Fruit fly (Drosophila melanogaster): ENCODE measurements around the gene CG14811.

The CG14811 gene

DNA sequence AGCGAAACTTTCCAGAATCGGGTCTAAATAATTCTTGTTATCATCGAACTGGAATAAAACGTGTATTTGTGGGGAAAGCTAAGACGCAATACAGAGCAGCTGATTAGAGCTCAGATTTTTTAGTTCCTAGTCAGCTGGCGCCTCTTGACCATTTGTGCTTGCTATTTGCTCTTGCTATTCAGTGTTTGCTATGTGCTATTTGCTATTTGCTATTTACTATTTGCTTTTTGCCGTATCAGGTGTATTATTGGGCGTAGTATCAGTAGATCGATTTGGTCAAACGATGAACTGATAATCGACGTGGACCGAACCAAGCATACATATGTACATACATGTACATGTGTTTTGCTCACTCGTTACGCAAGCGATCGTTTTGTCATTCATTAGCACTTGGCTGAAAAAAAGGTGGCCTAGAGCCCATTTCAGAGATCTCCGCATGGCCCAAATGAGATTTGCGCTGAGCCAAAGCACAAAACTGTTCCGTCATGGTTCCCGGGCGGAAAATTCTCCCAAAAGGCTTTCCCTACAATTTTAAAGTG, 23.3 kb upstream of the CG14811 start (continued):
- TF ChIP-seq NC2α (GFP tag; optimal IDR thresholded peaks at IDR 0.05) (no peak), CG4854 (GFP tag; optimal IDR thresholded peaks at IDR 0.05) (peak; percentile 13), CG3838 (GFP tag; optimal IDR thresholded peaks at IDR 0.05) (peak; percentile 7), CG5180 (GFP tag; optimal IDR thresholded peaks at IDR 0.05) (peak; percentile 7), pum (GFP tag; optimal IDR thresholded peaks at IDR 0.05) (no peak), CG34422 (GFP tag; IDR thresholded peaks at IDR 0.05) (no peak), oc (tag; optimal IDR thresholded peaks at IDR 0.05) (no peak), CG8478 (optimal IDR thresholded peaks at IDR 0.05) (no peak), CG12104 (GFP tag; optimal IDR thresholded peaks at IDR 0.05) (no peak), hbn (GFP tag; IDR thresholded peaks at IDR 0.05; ENCODE audit: partially characterized antibody) (no peak), Deaf1 (tag; optimal IDR thresholded peaks at IDR 0.05) (no peak), tio (GFP tag; optimal IDR thresholded peaks at IDR 0.05) (peak; percentile 60), mld (GFP tag; IDR thresholded peaks at IDR 0.05; ENCODE audit: partially characterized antibody) (no peak), sens-2 (GFP tag; IDR thresholded peaks at IDR 0.05) (no peak), Ada2b (GFP tag; IDR thresholded peaks at IDR 0.05) (peak; percentile 33; the same call in 1 of the 2 replicates), CG32772 (GFP tag; IDR thresholded peaks at IDR 0.05) (no peak), CG17912 (GFP tag; optimal IDR thresholded peaks at IDR 0.05) (no peak), CG2202 (tag; optimal IDR thresholded peaks at IDR 0.05) (peak; percentile 34), scrt (GFP tag; optimal IDR thresholded peaks at IDR 0.05) (peak; percentile 17), CG8944 (GFP tag; optimal IDR thresholded peaks at IDR 0.05) (peak; percentile 40), Ssrp (tag; optimal IDR thresholded peaks at IDR 0.05) (no peak), HLH54F (GFP tag; optimal IDR thresholded peaks at IDR 0.05) (no peak), CG1603 (tag; optimal IDR thresholded peaks at IDR 0.05) (peak; percentile 65), CG10654 (GFP tag; optimal IDR thresholded peaks at IDR 0.05) (peak; percentile 32), ase (GFP tag; IDR thresholded peaks at IDR 0.05) (no peak), CG17385 (GFP tag; optimal IDR thresholded peaks at IDR 0.05) (peak; percentile 23), Drgx (GFP tag; IDR thresholded peaks at IDR 0.05) (0 out of 2 replicates have a peak, but pooled peaks have one; percentile 7), CG12236 (GFP tag; optimal IDR thresholded peaks at IDR 0.05) (peak; percentile 54), hkb (optimal IDR thresholded peaks at IDR 0.05) (no peak), hkb (GFP tag; IDR thresholded peaks at IDR 0.05) (peak; percentile 72), CG2712 (tag; optimal IDR thresholded peaks at IDR 0.05) (no peak), ro (GFP tag; IDR thresholded peaks at IDR 0.05) (no peak), CG1024 (GFP tag; IDR thresholded peaks at IDR 0.05) (no peak; the same call in 1 of the 2 replicates), jing (GFP tag; optimal IDR thresholded peaks at IDR 0.05) (no peak), bowl (GFP tag; IDR thresholded peaks at IDR 0.05) (no peak), Doc2 (GFP tag; IDR thresholded peaks at IDR 0.05) (no peak), CG33557 (GFP tag; optimal IDR thresholded peaks at IDR 0.05) (no peak), Antp (GFP tag; optimal IDR thresholded peaks at IDR 0.05) (no peak), CG10979 (tag; optimal IDR thresholded peaks at IDR 0.05) (no peak), CG16863 (GFP tag; optimal IDR thresholded peaks at IDR 0.05) (peak; percentile 61), Atf3 (GFP tag; optimal IDR thresholded peaks at IDR 0.05) (no peak), jigr1 (GFP tag; IDR thresholded peaks at IDR 0.05) (no peak), Eip74EF (GFP tag; optimal IDR thresholded peaks at IDR 0.05) (no peak), CG6791 (GFP tag; IDR thresholded peaks at IDR 0.05; ENCODE audit: partially characterized antibody) (no peak), CG12942 (GFP tag; optimal IDR thresholded peaks at IDR 0.05) (peak; percentile 54), NK7.1 (GFP tag; optimal IDR thresholded peaks at IDR 0.05) (no peak), chif (GFP tag; optimal IDR thresholded peaks at IDR 0.05) (peak in 1 of 2 experiments; percentile 66), CG12299 (tag; optimal IDR thresholded peaks at IDR 0.05) (peak; percentile 27), dati (GFP tag; IDR thresholded peaks at IDR 0.05) (no peak), Camta (GFP tag; optimal IDR thresholded peaks at IDR 0.05) (peak; percentile 40), HLH3B (GFP tag; IDR thresholded peaks at IDR 0.05) (no peak), sim (GFP tag; IDR thresholded peaks at IDR 0.05) (no peak)
